1 fruit fly cellular context compared by ENCODE assay signal in genomic region chr3L:17621451-17621946, dm6.
TF ChIP-seq lines count a peak whose summit lies in the region.

Vps60 (minus strand) TSS chr3L:17621625.
anchor (plus strand) TSS chr3L:17621824.

TF ChIP-seq in whole organism, embryonic, 481 proteins besides CTCF, POLR2A, EP300 and RAD21 (continued from another document and continues in another):
- TF ChIP-seq fru (optimal IDR thresholded peaks at IDR 0.05; lab: Kevin White, UChicago) (no peak), Six4 (GFP tag; optimal IDR thresholded peaks at IDR 0.05; lab: Kevin White, UChicago) (peak; percentile 47), twi (tag; optimal IDR thresholded peaks at IDR 0.05; lab: Kevin White, UChicago) (peak; percentile 3), CG2199 (GFP tag; IDR thresholded peaks at IDR 0.05; lab: Robert Waterston, UW) (no peak), yki (optimal IDR thresholded peaks at IDR 0.05; lab: Kevin White, UChicago) (no peak), Optix (GFP tag; IDR thresholded peaks at IDR 0.05; lab: Robert Waterston, UW) (no peak), tio (GFP tag; optimal IDR thresholded peaks at IDR 0.05; lab: Kevin White, UChicago) (peak; percentile 2), chm (GFP tag; IDR thresholded peaks at IDR 0.05; lab: Robert Waterston, UW) (no peak), lola (GFP tag; optimal IDR thresholded peaks at IDR 0.05; lab: Kevin White, UChicago) (peak in 1 of 3 experiments; percentile 45), pzg (GFP tag; optimal IDR thresholded peaks at IDR 0.05; lab: Kevin White, UChicago) (peak; percentile 91), Kr (GFP tag; optimal IDR thresholded peaks at IDR 0.05; lab: Kevin White, UChicago) (no peak), psq (GFP tag; optimal IDR thresholded peaks at IDR 0.05; lab: Kevin White, UChicago) (no peak), NFAT (GFP tag; IDR thresholded peaks at IDR 0.05; lab: Robert Waterston, UW) (no peak), zfh2 (GFP tag; optimal IDR thresholded peaks at IDR 0.05; lab: Kevin White, UChicago) (peak; percentile 65), tup (GFP tag; optimal IDR thresholded peaks at IDR 0.05; lab: Kevin White, UChicago) (peak; percentile 4), CG15479 (GFP tag; optimal IDR thresholded peaks at IDR 0.05; lab: Kevin White, UChicago) (no peak), CG11723 (GFP tag; optimal IDR thresholded peaks at IDR 0.05; lab: Kevin White, UChicago) (no peak), chn (GFP tag; optimal IDR thresholded peaks at IDR 0.05; lab: Kevin White, UChicago) (peak; percentile 71), Chrac-16 (GFP tag; optimal IDR thresholded peaks at IDR 0.05; lab: Kevin White, UChicago) (peak; percentile 60), jigr1 (GFP tag; IDR thresholded peaks at IDR 0.05; lab: Robert Waterston, UW) (no peak), CG4707 (GFP tag; optimal IDR thresholded peaks at IDR 0.05; lab: Kevin White, UChicago) (no peak), sd (tag; optimal IDR thresholded peaks at IDR 0.05; lab: Kevin White, UChicago) (peak; percentile 34), zen2 (GFP tag; IDR thresholded peaks at IDR 0.05; lab: Robert Waterston, UW; ENCODE audit: partially characterized antibody) (no peak), CG14860 (GFP tag; IDR thresholded peaks at IDR 0.05; lab: Robert Waterston, UW; ENCODE audit: partially characterized antibody) (no peak), CG6254 (GFP tag; optimal IDR thresholded peaks at IDR 0.05; lab: Kevin White, UChicago) (no peak), CG2202 (tag; optimal IDR thresholded peaks at IDR 0.05; lab: Kevin White, UChicago) (no peak), CG33557 (GFP tag; optimal IDR thresholded peaks at IDR 0.05; lab: Kevin White, UChicago) (peak; percentile 48), fd96Cb (tag; optimal IDR thresholded peaks at IDR 0.05; lab: Kevin White, UChicago) (no peak), CG13296 (GFP tag; optimal IDR thresholded peaks at IDR 0.05; lab: Kevin White, UChicago) (peak; percentile 7), odd (GFP tag; optimal IDR thresholded peaks at IDR 0.05; lab: Kevin White, UChicago) (no peak), CG2678 (tag; optimal IDR thresholded peaks at IDR 0.05; lab: Kevin White, UChicago) (peak; percentile 43), ems (GFP tag; optimal IDR thresholded peaks at IDR 0.05; lab: Kevin White, UChicago) (peak; percentile 75), rib (GFP tag; IDR thresholded peaks at IDR 0.05; lab: Robert Waterston, UW) (no peak), CG17568 (GFP tag; optimal IDR thresholded peaks at IDR 0.05; lab: Kevin White, UChicago) (no peak), lab (GFP tag; optimal IDR thresholded peaks at IDR 0.05; lab: Kevin White, UChicago) (peak; percentile 44), CG17328 (GFP tag; IDR thresholded peaks at IDR 0.05; lab: Robert Waterston, UW) (no peak), pros (GFP tag; optimal IDR thresholded peaks at IDR 0.05; lab: Kevin White, UChicago) (no peak), CG31224 (GFP tag; IDR thresholded peaks at IDR 0.05; lab: Robert Waterston, UW) (no peak), Elba2 (GFP tag; optimal IDR thresholded peaks at IDR 0.05; lab: Kevin White, UChicago) (peak; percentile 4), Nf-YC (tag; optimal IDR thresholded peaks at IDR 0.05; lab: Kevin White, UChicago) (peak; percentile 52), CHES-1-like (GFP tag; optimal IDR thresholded peaks at IDR 0.05; lab: Kevin White, UChicago) (peak; percentile 77), CG3726 (GFP tag; IDR thresholded peaks at IDR 0.05; lab: Robert Waterston, UW) (no peak), CG4282 (GFP tag; optimal IDR thresholded peaks at IDR 0.05; lab: Kevin White, UChicago) (peak; percentile 13), CG11695 (GFP tag; IDR thresholded peaks at IDR 0.05; lab: Robert Waterston, UW) (no peak), Side (GFP tag; optimal IDR thresholded peaks at IDR 0.05; lab: Kevin White, UChicago) (peak; percentile 76), Dad (GFP tag; optimal IDR thresholded peaks at IDR 0.05; lab: Kevin White, UChicago) (peak; percentile 25), slou (GFP tag; optimal IDR thresholded peaks at IDR 0.05; lab: Kevin White, UChicago) (peak; percentile 28), CG4360 (GFP tag; IDR thresholded peaks at IDR 0.05; lab: Robert Waterston, UW) (no peak), CG14050 (GFP tag; IDR thresholded peaks at IDR 0.05; lab: Robert Waterston, UW) (no peak), Ssrp (tag; optimal IDR thresholded peaks at IDR 0.05; lab: Kevin White, UChicago) (no peak), CG18764 (GFP tag; optimal IDR thresholded peaks at IDR 0.05; lab: Kevin White, UChicago) (peak; percentile 41), HLH3B (GFP tag; IDR thresholded peaks at IDR 0.05; lab: Robert Waterston, UW) (no peak), ham (GFP tag; IDR thresholded peaks at IDR 0.05; lab: Robert Waterston, UW) (no peak), Bteb2 (GFP tag; optimal IDR thresholded peaks at IDR 0.05; lab: Kevin White, UChicago) (peak; percentile 76), sens (GFP tag; lab: Kevin White, UChicago) (peak; percentile 90), CG9215 (GFP tag; IDR thresholded peaks at IDR 0.05; lab: Robert Waterston, UW) (no peak; the same call in 1 of the 2 replicates), pum (GFP tag; optimal IDR thresholded peaks at IDR 0.05; lab: Kevin White, UChicago) (peak; percentile 53), NC2α (GFP tag; optimal IDR thresholded peaks at IDR 0.05; lab: Kevin White, UChicago) (peak; percentile 37), grau (tag; optimal IDR thresholded peaks at IDR 0.05; lab: Kevin White, UChicago) (peak; percentile 47), Dip2 (GFP tag; IDR thresholded peaks at IDR 0.05; lab: Robert Waterston, UW) (no peak), gsb (GFP tag; IDR thresholded peaks at IDR 0.05; lab: Robert Waterston, UW) (no peak), CoRest (tag; optimal IDR thresholded peaks at IDR 0.05; lab: Kevin White, UChicago) (peak; percentile 62), CG4424 (GFP tag; optimal IDR thresholded peaks at IDR 0.05; lab: Kevin White, UChicago) (peak; percentile 62), Hsf (GFP tag; optimal IDR thresholded peaks at IDR 0.05; lab: Kevin White, UChicago) (peak; percentile 67), CG3281 (GFP tag; optimal IDR thresholded peaks at IDR 0.05; lab: Kevin White, UChicago) (peak; percentile 48), disco-r (GFP tag; optimal IDR thresholded peaks at IDR 0.05; lab: Kevin White, UChicago) (peak; percentile 42), ftz-f1 (GFP tag; optimal IDR thresholded peaks at IDR 0.05; lab: Kevin White, UChicago) (no peak), CG14667 (GFP tag; IDR thresholded peaks at IDR 0.05; lab: Robert Waterston, UW) (no peak), Gsc (GFP tag; IDR thresholded peaks at IDR 0.05; lab: Robert Waterston, UW) (no peak), Pdp1 (GFP tag; optimal IDR thresholded peaks at IDR 0.05; lab: Kevin White, UChicago) (peak; percentile 54 to 78), CG18476 (GFP tag; optimal IDR thresholded peaks at IDR 0.05; lab: Kevin White, UChicago) (peak; percentile 63), fd102C (GFP tag; optimal IDR thresholded peaks at IDR 0.05; lab: Kevin White, UChicago) (no peak), sc (optimal IDR thresholded peaks at IDR 0.05; lab: Kevin White, UChicago) (no peak), sc (GFP tag; optimal IDR thresholded peaks at IDR 0.05; lab: Kevin White, UChicago) (no peak), CG14014 (GFP tag; IDR thresholded peaks at IDR 0.05; lab: Robert Waterston, UW) (0 out of 2 replicates have a peak, but pooled peaks have one; percentile 11), YL-1 (GFP tag; optimal IDR thresholded peaks at IDR 0.05; lab: Kevin White, UChicago) (peak; percentile 77), CG2875 (GFP tag; optimal IDR thresholded peaks at IDR 0.05; lab: Kevin White, UChicago) (peak; percentile 5), Dek (tag; optimal IDR thresholded peaks at IDR 0.05; lab: Kevin White, UChicago) (peak; percentile 29), prd (optimal IDR thresholded peaks at IDR 0.05; lab: Kevin White, UChicago) (no peak), prd (GFP tag; IDR thresholded peaks at IDR 0.05; lab: Robert Waterston, UW) (no peak; the same call in 2 of the 3 replicates), sqz (GFP tag; optimal IDR thresholded peaks at IDR 0.05; lab: Kevin White, UChicago) (no peak), exex (tag; optimal IDR thresholded peaks at IDR 0.05; lab: Kevin White, UChicago) (peak; percentile 31), CG32767 (GFP tag; IDR thresholded peaks at IDR 0.05; lab: Robert Waterston, UW) (no peak), tgo (GFP tag; IDR thresholded peaks at IDR 0.05; lab: Robert Waterston, UW) (no peak), CG13624 (GFP tag; optimal IDR thresholded peaks at IDR 0.05; lab: Kevin White, UChicago) (peak; percentile 46), CG15011 (GFP tag; optimal IDR thresholded peaks at IDR 0.05; lab: Kevin White, UChicago) (peak; percentile 25), E2f1 (GFP tag; IDR thresholded peaks at IDR 0.05; lab: Robert Waterston, UW) (no peak), CG9932 (GFP tag; IDR thresholded peaks at IDR 0.05; lab: Robert Waterston, UW) (peak; percentile 62), Mrtf (GFP tag; IDR thresholded peaks at IDR 0.05; lab: Robert Waterston, UW) (no peak), Deaf1 (tag; optimal IDR thresholded peaks at IDR 0.05; lab: Kevin White, UChicago) (peak; percentile 23), CG42726 (GFP tag; IDR thresholded peaks at IDR 0.05; lab: Robert Waterston, UW; ENCODE audit: partially characterized antibody) (0 out of 2 replicates have a peak, but pooled peaks have one; percentile 18), CG8281 (tag; optimal IDR thresholded peaks at IDR 0.05; lab: Kevin White, UChicago) (no peak), dan (GFP tag; IDR thresholded peaks at IDR 0.05; lab: Robert Waterston, UW) (no peak), E2f2 (GFP tag; IDR thresholded peaks at IDR 0.05; lab: Robert Waterston, UW) (peak; percentile 65), CG17361 (GFP tag; IDR thresholded peaks at IDR 0.05; lab: Robert Waterston, UW) (peak; percentile 70; the same call in 2 of the 3 replicates), CG1024 (GFP tag; IDR thresholded peaks at IDR 0.05; lab: Robert Waterston, UW) (no peak), fd3F (GFP tag; optimal IDR thresholded peaks at IDR 0.05; lab: Kevin White, UChicago) (no peak), stwl (tag; optimal IDR thresholded peaks at IDR 0.05; lab: Kevin White, UChicago) (peak; percentile 88), CG18619 (GFP tag; optimal IDR thresholded peaks at IDR 0.05; lab: Kevin White, UChicago) (no peak), Med (GFP tag; lab: Kevin White, UChicago) (peak; percentile 94), CG12744 (GFP tag; optimal IDR thresholded peaks at IDR 0.05; lab: Kevin White, UChicago) (no peak), CG15601 (tag; optimal IDR thresholded peaks at IDR 0.05; lab: Kevin White, UChicago) (peak; percentile 62), CrebB (tag; optimal IDR thresholded peaks at IDR 0.05; lab: Kevin White, UChicago) (no peak), eve (GFP tag; optimal IDR thresholded peaks at IDR 0.05; lab: Kevin White, UChicago) (peak in 1 of 2 experiments; percentile 89), jumu (GFP tag; optimal IDR thresholded peaks at IDR 0.05; lab: Kevin White, UChicago) (peak; percentile 70), mld (GFP tag; IDR thresholded peaks at IDR 0.05; lab: Robert Waterston, UW; ENCODE audit: partially characterized antibody) (no peak), D (optimal IDR thresholded peaks at IDR 0.05; lab: Kevin White, UChicago) (no peak), D (GFP tag; optimal IDR thresholded peaks at IDR 0.05; lab: Kevin White, UChicago) (peak; percentile 22), ci (GFP tag; IDR thresholded peaks at IDR 0.05; lab: Robert Waterston, UW) (no peak), CG12104 (GFP tag; optimal IDR thresholded peaks at IDR 0.05; lab: Kevin White, UChicago) (no peak), CG1529 (GFP tag; optimal IDR thresholded peaks at IDR 0.05; lab: Kevin White, UChicago) (no peak), CG6689 (GFP tag; IDR thresholded peaks at IDR 0.05; lab: Robert Waterston, UW) (peak; percentile 34; the same call in 1 of the 2 replicates), CG4404 (GFP tag; IDR thresholded peaks at IDR 0.05; lab: Robert Waterston, UW) (no peak), Doc2 (GFP tag; IDR thresholded peaks at IDR 0.05; lab: Robert Waterston, UW) (no peak), vfl (GFP tag; optimal IDR thresholded peaks at IDR 0.05; lab: Kevin White, UChicago) (peak; percentile 66), ssp (GFP tag; IDR thresholded peaks at IDR 0.05; lab: Robert Waterston, UW) (no peak), H2.0 (GFP tag; IDR thresholded peaks at IDR 0.05; lab: Robert Waterston, UW) (no peak), CG10543 (GFP tag; optimal IDR thresholded peaks at IDR 0.05; lab: Kevin White, UChicago) (no peak), CG17912 (GFP tag; optimal IDR thresholded peaks at IDR 0.05; lab: Kevin White, UChicago) (no peak), kay (GFP tag; optimal IDR thresholded peaks at IDR 0.05; lab: Kevin White, UChicago) (peak; percentile 98), phol (tag; optimal IDR thresholded peaks at IDR 0.05; lab: Kevin White, UChicago) (peak; percentile 68), CG4854 (GFP tag; optimal IDR thresholded peaks at IDR 0.05; lab: Kevin White, UChicago) (peak; percentile 52), CG13123 (GFP tag; optimal IDR thresholded peaks at IDR 0.05; lab: Kevin White, UChicago) (no peak), CG12942 (GFP tag; optimal IDR thresholded peaks at IDR 0.05; lab: Kevin White, UChicago) (peak; percentile 18), ewg (GFP tag; optimal IDR thresholded peaks at IDR 0.05; lab: Kevin White, UChicago) (peak; percentile 16), CG30020 (tag; optimal IDR thresholded peaks at IDR 0.05; lab: Kevin White, UChicago) (peak; percentile 59), dmrt11E (tag; optimal IDR thresholded peaks at IDR 0.05; lab: Kevin White, UChicago) (no peak), bab2 (GFP tag; optimal IDR thresholded peaks at IDR 0.05; lab: Kevin White, UChicago) (peak; percentile 46), CG31441 (GFP tag; IDR thresholded peaks at IDR 0.05; lab: Robert Waterston, UW) (peak; percentile 56), CG9797 (GFP tag; optimal IDR thresholded peaks at IDR 0.05; lab: Kevin White, UChicago) (peak; percentile 95), CG7556 (GFP tag; optimal IDR thresholded peaks at IDR 0.05; lab: Kevin White, UChicago) (peak; percentile 59), CG5953 (GFP tag; IDR thresholded peaks at IDR 0.05; lab: Robert Waterston, UW) (no peak), CG8388 (GFP tag; optimal IDR thresholded peaks at IDR 0.05; lab: Kevin White, UChicago) (peak; percentile 48), Rfx (GFP tag; IDR thresholded peaks at IDR 0.05; lab: Robert Waterston, UW) (0 out of 2 replicates have a peak, but pooled peaks have one; percentile 23), sens-2 (GFP tag; IDR thresholded peaks at IDR 0.05; lab: Robert Waterston, UW) (no peak), esg (GFP tag; conservative IDR thresholded peaks at IDR 0.05; lab: Robert Waterston, UW) (no peak)
